Fruit fly (Drosophila melanogaster) whole organism, embryonic: ENCODE results near the gene CG6000.

Source experiments
- Aef1 ChIP-seq: fragments of 200-800 bp; sonication (Bioruptor generic); IDR thresholded peaks from 3 replicates; pipeline ENCODE4 v1.3.6; 2022; ENCODE audit warnings: missing biosample characterization, missing genetic modification characterization
- CG10366 ChIP-seq: fragments of 200-800 bp; sonication (Bioruptor generic); IDR thresholded peaks from 2 replicates; pipeline ENCODE4 v1.3.6; 2022; ENCODE audit warnings: missing biosample characterization, missing genetic modification characterization
- CG10565 ChIP-seq: fragments of 200-800 bp; sonication (Bioruptor generic); optimal IDR thresholded peaks from 3 replicates; lab custom pipeline; 2016; ENCODE audit warnings: missing biosample characterization, mild to moderate bottlenecking, missing genetic modification characterization
- CG11695 ChIP-seq: fragments of 200-800 bp; sonication (Bioruptor generic); IDR thresholded peaks from 3 replicates; pipeline ENCODE4 v1.3.6; 2022; ENCODE audit warnings: missing biosample characterization, missing genetic modification characterization
- CG12104 ChIP-seq: fragments of 200-800 bp; sonication (Bioruptor generic); optimal IDR thresholded peaks from 3 replicates; lab custom pipeline; 2016; ENCODE audit warnings: missing biosample characterization, missing genetic modification characterization
- CG12744 ChIP-seq: fragments of 200-800 bp; sonication (Bioruptor generic); optimal IDR thresholded peaks from 2 replicates; lab custom pipeline; 2016; ENCODE audit warnings: missing biosample characterization, missing genetic modification characterization
- CG14860 ChIP-seq: fragments of 200-800 bp; sonication (Bioruptor generic); IDR thresholded peaks from 3 replicates; pipeline ENCODE4 v1.3.6; 2022; ENCODE audit warnings: missing biosample characterization, missing genetic modification characterization; ENCODE audit not compliant: partially characterized antibody
- CG1792 ChIP-seq: fragments of 200-800 bp; sonication (Bioruptor generic); optimal IDR thresholded peaks from 2 replicates; lab custom pipeline; 2016; ENCODE audit warnings: missing biosample characterization, missing genetic modification characterization
- CG18262 ChIP-seq: fragments of 200-800 bp; optimal IDR thresholded peaks from 3 replicates; lab custom pipeline; 2019; ENCODE audit warnings: missing biosample characterization, mild to moderate bottlenecking, missing genetic modification characterization, moderate library complexity
- CG18476 ChIP-seq: fragments of 200-800 bp; sonication (Bioruptor generic); optimal IDR thresholded peaks from 2 replicates; lab custom pipeline; 2016; ENCODE audit warnings: missing biosample characterization, mild to moderate bottlenecking, missing genetic modification characterization
- CG2120 ChIP-seq: fragments of 200-800 bp; sonication (Bioruptor generic); optimal IDR thresholded peaks from 3 replicates; lab custom pipeline; 2016; ENCODE audit warnings: missing biosample characterization, missing genetic modification characterization
- CG3995 ChIP-seq: fragments of 200-800 bp; sonication (Bioruptor generic); optimal IDR thresholded peaks from 3 replicates; lab custom pipeline; 2016; ENCODE audit warnings: missing biosample characterization, missing genetic modification characterization
- CG42726 ChIP-seq: fragments of 200-800 bp; sonication (Bioruptor generic); IDR thresholded peaks from 2 replicates; pipeline ENCODE4 v1.3.6; 2022; ENCODE audit warnings: missing biosample characterization, missing genetic modification characterization; ENCODE audit not compliant: partially characterized antibody
- CG5180 ChIP-seq: fragments of 200-800 bp; sonication (Bioruptor generic); optimal IDR thresholded peaks from 3 replicates; lab custom pipeline; 2017; ENCODE audit warnings: missing biosample characterization, missing genetic modification characterization, mild to moderate bottlenecking, moderate library complexity, missing genetic modification reagents
- CG6765 ChIP-seq: fragments of 200-800 bp; sonication (Bioruptor generic); optimal IDR thresholded peaks from 3 replicates; lab custom pipeline; 2017; ENCODE audit warnings: missing biosample characterization, mild to moderate bottlenecking, missing genetic modification characterization
- CG7839 ChIP-seq: fragments of 200-800 bp; sonication (Bioruptor generic); optimal IDR thresholded peaks from 3 replicates; lab custom pipeline; 2018; ENCODE audit warnings: missing biosample characterization, mild to moderate bottlenecking, missing genetic modification characterization, moderate library complexity
- CG8388 ChIP-seq: fragments of 200-800 bp; sonication (Bioruptor generic); optimal IDR thresholded peaks from 2 replicates; lab custom pipeline; 2019; ENCODE audit warnings: missing biosample characterization, mild to moderate bottlenecking, missing genetic modification characterization, moderate library complexity
- D19A ChIP-seq: fragments of 200-800 bp; optimal IDR thresholded peaks from 3 replicates; lab custom pipeline; 2019; ENCODE audit warnings: missing biosample characterization, mild to moderate bottlenecking, missing genetic modification characterization, moderate library complexity
- Dad ChIP-seq: fragments of 200-800 bp; sonication (Bioruptor generic); optimal IDR thresholded peaks from 3 replicates; lab custom pipeline; 2016; ENCODE audit warnings: missing biosample characterization, missing genetic modification characterization
- Dbx ChIP-seq: fragments of 200-800 bp; sonication (Bioruptor generic); IDR thresholded peaks from 3 replicates; pipeline ENCODE4 v1.3.6; 2022; ENCODE audit warnings: missing biosample characterization, missing genetic modification characterization
- Doc2 ChIP-seq: fragments of 200-800 bp; sonication (Bioruptor generic); IDR thresholded peaks from 2 replicates; pipeline ENCODE4 v1.3.6; 2022; ENCODE audit warnings: missing biosample characterization, missing genetic modification characterization
- Drgx ChIP-seq: fragments of 200-800 bp; sonication (Bioruptor generic); IDR thresholded peaks from 2 replicates; pipeline ENCODE4 v1.3.6; 2022; ENCODE audit warnings: missing biosample characterization, missing genetic modification characterization
- E2f2 ChIP-seq: fragments of 200-800 bp; sonication (Bioruptor generic); IDR thresholded peaks from 2 replicates; pipeline ENCODE4 v1.3.6; 2022; ENCODE audit warnings: missing biosample characterization, missing genetic modification characterization
- ERR ChIP-seq: fragments of 200-800 bp; sonication (Bioruptor generic); optimal IDR thresholded peaks from 2 replicates; lab custom pipeline; 2016; ENCODE audit warnings: missing biosample characterization, missing genetic modification characterization
- Hr39 ChIP-seq: fragments of >200 bp; optimal IDR thresholded peaks from 2 replicates; lab custom pipeline; 2017
- NK7.1 ChIP-seq: fragments of 200-800 bp; sonication (Bioruptor generic); optimal IDR thresholded peaks from 3 replicates; lab custom pipeline; 2016; ENCODE audit warnings: missing biosample characterization, missing genetic modification characterization
- Nf-YC ChIP-seq: fragments of 200-800 bp; optimal IDR thresholded peaks from 3 replicates; lab custom pipeline; 2019; ENCODE audit warnings: missing biosample characterization, mild to moderate bottlenecking, missing genetic modification characterization, moderate library complexity
- Oli ChIP-seq: fragments of 200-800 bp; sonication (Bioruptor generic); optimal IDR thresholded peaks from 2 replicates; lab custom pipeline; 2018; ENCODE audit warnings: missing biosample characterization, mild to moderate bottlenecking, missing genetic modification characterization, moderate library complexity
- Sin3A ChIP-seq: fragments of >200 bp; optimal IDR thresholded peaks from 2 replicates; lab custom pipeline; 2018
- ab ChIP-seq: fragments of 200-800 bp; sonication (Bioruptor generic); optimal IDR thresholded peaks from 2 replicates; lab custom pipeline; 2016; ENCODE audit warnings: missing biosample characterization, missing genetic modification characterization
- al ChIP-seq: fragments of 200-800 bp; sonication (Bioruptor generic); IDR thresholded peaks from 2 replicates; pipeline ENCODE4 v1.3.6; 2022; ENCODE audit warnings: missing biosample characterization, missing genetic modification characterization
- bcd ChIP-seq: fragments of 200-800 bp; sonication (Bioruptor generic); optimal IDR thresholded peaks from 2 replicates; lab custom pipeline; 2017; ENCODE audit warnings: missing biosample characterization, mild to moderate bottlenecking, missing genetic modification characterization
- chinmo ChIP-seq: fragments of 200-800 bp; sonication (Bioruptor generic); IDR thresholded peaks from 4 replicates; pipeline ENCODE4 v1.3.6; 2022; ENCODE audit warnings: missing biosample characterization, missing genetic modification characterization; ENCODE audit not compliant: partially characterized antibody
- danr ChIP-seq: fragments of 200-800 bp; sonication (Bioruptor generic); IDR thresholded peaks from 2 replicates; pipeline ENCODE4 v1.3.6; 2022; ENCODE audit warnings: missing biosample characterization, missing genetic modification characterization
- dmrt99B ChIP-seq: fragments of 200-800 bp; sonication (Bioruptor generic); optimal IDR thresholded peaks from 2 replicates; lab custom pipeline; 2018; ENCODE audit warnings: missing biosample characterization, mild to moderate bottlenecking, missing genetic modification characterization, moderate library complexity
- esg ChIP-seq: fragments of 200-800 bp; sonication (Bioruptor generic); conservative IDR thresholded peaks from 2 replicates; pipeline ENCODE4 v1.3.6; 2022; ENCODE audit warnings: missing biosample characterization, missing genetic modification characterization
- ewg ChIP-seq: fragments of 200-800 bp; sonication (Bioruptor generic); optimal IDR thresholded peaks from 3 replicates; lab custom pipeline; 2017; ENCODE audit warnings: mild to moderate bottlenecking, missing biosample characterization, missing genetic modification reagents, missing genetic modification characterization
- fd64A ChIP-seq: fragments of 200-800 bp; sonication (Bioruptor generic); optimal IDR thresholded peaks from 3 replicates; lab custom pipeline; 2018; ENCODE audit warnings: missing biosample characterization, mild to moderate bottlenecking, missing genetic modification characterization
- gsb ChIP-seq: fragments of 200-800 bp; sonication (Bioruptor generic); IDR thresholded peaks from 2 replicates; pipeline ENCODE4 v1.3.6; 2022; ENCODE audit warnings: missing biosample characterization, missing genetic modification characterization
- lab ChIP-seq: fragments of 200-800 bp; sonication (Bioruptor generic); optimal IDR thresholded peaks from 3 replicates; lab custom pipeline; 2017; ENCODE audit warnings: missing biosample characterization, missing genetic modification characterization, mild to moderate bottlenecking, moderate library complexity, missing genetic modification reagents
- ssp ChIP-seq: fragments of 200-800 bp; sonication (Bioruptor generic); IDR thresholded peaks from 2 replicates; pipeline ENCODE4 v1.3.6; 2022; ENCODE audit warnings: missing biosample characterization, missing genetic modification characterization
- tup ChIP-seq: fragments of 200-800 bp; sonication (Bioruptor generic); optimal IDR thresholded peaks from 2 replicates; lab custom pipeline; 2016; ENCODE audit warnings: missing biosample characterization, mild to moderate bottlenecking, missing genetic modification characterization, moderate library complexity
- tx ChIP-seq: fragments of 200-800 bp; sonication (Bioruptor generic); optimal IDR thresholded peaks from 2 replicates; lab custom pipeline; 2016; ENCODE audit warnings: missing biosample characterization, missing genetic modification characterization
- wek ChIP-seq: fragments of 200-800 bp; sonication (Bioruptor generic); optimal IDR thresholded peaks from 3 replicates; lab custom pipeline; 2018; ENCODE audit warnings: missing biosample characterization, mild to moderate bottlenecking, missing genetic modification characterization, moderate library complexity
- zen ChIP-seq: fragments of 200-800 bp; sonication (Bioruptor generic); optimal IDR thresholded peaks from 3 replicates; lab custom pipeline; 2018; ENCODE audit warnings: missing biosample characterization, mild to moderate bottlenecking, missing genetic modification characterization, moderate library complexity
- zfh2 ChIP-seq: fragments of 200-800 bp; sonication (Bioruptor generic); optimal IDR thresholded peaks from 2 replicates; lab custom pipeline; 2016; ENCODE audit warnings: missing biosample characterization, missing genetic modification characterization

CG6000 gene

dm6 chr3R:24091653-24092052 is 37.5 kb downstream of the CG6000 start (continued):
- TF ChIP-seq CG12744 (no peak), tx (GFP tag; lab: Kevin White, UChicago) (no peak), CG8388 (GFP tag; lab: Kevin White, UChicago) (no peak), tup (GFP tag; lab: Kevin White, UChicago) (no peak), NK7.1 (GFP tag; lab: Kevin White, UChicago) (no peak), ewg (GFP tag; lab: Kevin White, UChicago) (no peak), CG7839 (peak; percentile 18), D19A (tag; lab: Kevin White, UChicago) (no peak), ssp (no peak), dmrt99B (peak; percentile 21), zfh2 (GFP tag; lab: Kevin White, UChicago) (peak; percentile 15), wek (GFP tag; lab: Kevin White, UChicago) (no peak), chinmo (no peak), CG5180 (GFP tag; lab: Kevin White, UChicago) (no peak), Sin3A (no peak), ERR (no peak), gsb (GFP tag; lab: Robert Waterston, UW) (no peak), Oli (tag; lab: Kevin White, UChicago) (peak; percentile 20), Dbx (GFP tag; lab: Robert Waterston, UW) (peak; percentile 14; the same call in 1 of the 3 replicates), CG12104 (GFP tag; lab: Kevin White, UChicago) (no peak), fd64A (GFP tag; lab: Kevin White, UChicago) (no peak), CG1792 (no peak), CG2120 (GFP tag; lab: Kevin White, UChicago) (peak; percentile 35), CG42726 (GFP tag; lab: Robert Waterston, UW) (no peak), E2f2 (GFP tag; lab: Robert Waterston, UW) (no peak), bcd (GFP tag; lab: Kevin White, UChicago) (no peak), CG18262 (no peak), CG11695 (GFP tag; lab: Robert Waterston, UW) (peak; percentile 18; the same call in 1 of the 3 replicates), CG10565 (GFP tag; lab: Kevin White, UChicago) (no peak), ab (GFP tag; lab: Kevin White, UChicago) (no peak), Doc2 (GFP tag; lab: Robert Waterston, UW) (no peak), Aef1 (GFP tag; lab: Robert Waterston, UW) (0 out of 3 replicates have a peak, but pooled peaks have one; percentile 27), Dad (GFP tag; lab: Kevin White, UChicago) (no peak), CG3995 (GFP tag; lab: Kevin White, UChicago) (no peak), danr (GFP tag; lab: Robert Waterston, UW) (no peak), lab (peak; percentile 52), zen (tag; lab: Kevin White, UChicago) (no peak), CG18476 (GFP tag; lab: Kevin White, UChicago) (no peak), CG14860 (GFP tag; lab: Robert Waterston, UW) (no peak), esg (0 out of 2 replicates have a peak, but pooled peaks have one; percentile 21), CG10366 (GFP tag; lab: Robert Waterston, UW) (no peak; the same call in 1 of the 2 replicates), al (GFP tag; lab: Robert Waterston, UW) (no peak), Drgx (GFP tag; lab: Robert Waterston, UW) (no peak), CG6765 (GFP tag; lab: Kevin White, UChicago) (no peak), Nf-YC (tag; lab: Kevin White, UChicago) (no peak), Hr39 (lab: Kevin White, UChicago) (no peak)
